Worm (Caenorhabditis elegans) whole organism, midembryonic: ENCODE data around the gene nlp-22.

Experiments
- T22C8.4 ChIP-seq: fragments of 200-800 bp; sonication (Bioruptor generic); IDR thresholded peaks from 2 replicates; pipeline ENCODE4 v1.3.6; 2022; ENCODE audit warnings: missing genetic modification characterization, missing compliant biosample characterization
- cog-1 ChIP-seq: sonication (generic microtip); optimal IDR thresholded peaks from 2 replicates; lab custom pipeline; 2016; ENCODE audit warnings: missing genetic modification characterization, missing compliant biosample characterization
- flt-1 ChIP-seq: fragments of 200-800 bp; sonication (Bioruptor generic); IDR thresholded peaks from 2 replicates; pipeline ENCODE4 v1.3.6; 2022; ENCODE audit warnings: missing genetic modification characterization, missing compliant biosample characterization
- klf-2 ChIP-seq: fragments of 200-800 bp; sonication (Bioruptor generic); conservative IDR thresholded peaks from 2 replicates; pipeline ENCODE4 v1.3.6; 2022; ENCODE audit warnings: missing genetic modification reagents, missing genetic modification characterization, missing compliant biosample characterization
- med-1 ChIP-seq: sonication (generic microtip); optimal IDR thresholded peaks from 2 replicates; lab custom pipeline; 2017; ENCODE audit warnings: missing genetic modification characterization, mild to moderate bottlenecking, missing compliant biosample characterization, antibody characterized with exemption, missing genetic modification reagents; ENCODE audit not compliant: insufficient read depth
- ref-1 ChIP-seq: fragments of 200-800 bp; sonication (Bioruptor generic); conservative IDR thresholded peaks from 2 replicates; pipeline ENCODE4 v1.3.6; 2022; ENCODE audit warnings: missing genetic modification reagents, missing genetic modification characterization, missing compliant biosample characterization
- tab-1 ChIP-seq: fragments of 200-800 bp; sonication (Bioruptor generic); IDR thresholded peaks from 2 replicates; pipeline ENCODE4 v1.3.6; 2022; ENCODE audit warnings: missing genetic modification characterization, missing compliant biosample characterization
- ztf-23 ChIP-seq: fragments of 200-800 bp; sonication (Bioruptor generic); IDR thresholded peaks from 2 replicates; pipeline ENCODE4 v1.3.6; 2022; ENCODE audit warnings: missing genetic modification reagents, missing genetic modification characterization, missing compliant biosample characterization
- ztf-29 ChIP-seq: fragments of 200-800 bp; sonication (Bioruptor generic); IDR thresholded peaks from 2 replicates; pipeline ENCODE4 v1.3.6; 2022; ENCODE audit warnings: missing genetic modification reagents, missing genetic modification characterization, missing compliant biosample characterization

nlp-22 gene

DNA sequence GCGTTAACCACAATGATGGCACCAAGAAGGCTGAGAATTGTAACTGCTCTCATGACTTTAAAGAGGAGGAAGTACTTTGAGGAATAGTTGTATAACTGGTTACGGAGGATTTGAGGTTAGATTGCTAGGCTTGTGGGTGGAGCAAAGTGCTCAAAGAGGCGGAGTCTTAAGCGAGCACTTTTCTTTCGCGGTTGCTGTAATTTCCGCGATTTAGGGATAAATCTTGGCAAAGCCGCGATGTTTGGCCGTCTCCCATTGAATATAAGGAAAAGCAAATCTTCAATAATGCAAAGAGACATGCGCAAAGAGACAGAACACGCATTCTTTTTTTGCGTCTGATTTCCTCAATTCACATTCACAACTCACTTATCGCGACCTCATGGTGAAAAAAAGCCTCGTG, 3.7 kb downstream of the nlp-22 start, which contains the start of gene nlp-45:
nlp-45 (minus strand) TSS at position 101 of the 400 bp plus-strand sequence.
- no peak for TF ChIP-seq ztf-29 (GFP tag; lab: Robert Waterston, UW)
- TF ChIP-seq T22C8.4 (GFP tag; lab: Robert Waterston, UW) = no peak
- no peak for TF ChIP-seq cog-1 (tag; lab: Kevin White, UChicago)
- no peak for TF ChIP-seq tab-1 (GFP tag; lab: Robert Waterston, UW)
- TF ChIP-seq med-1 (GFP tag; lab: Kevin White, UChicago) = no peak

DNA sequence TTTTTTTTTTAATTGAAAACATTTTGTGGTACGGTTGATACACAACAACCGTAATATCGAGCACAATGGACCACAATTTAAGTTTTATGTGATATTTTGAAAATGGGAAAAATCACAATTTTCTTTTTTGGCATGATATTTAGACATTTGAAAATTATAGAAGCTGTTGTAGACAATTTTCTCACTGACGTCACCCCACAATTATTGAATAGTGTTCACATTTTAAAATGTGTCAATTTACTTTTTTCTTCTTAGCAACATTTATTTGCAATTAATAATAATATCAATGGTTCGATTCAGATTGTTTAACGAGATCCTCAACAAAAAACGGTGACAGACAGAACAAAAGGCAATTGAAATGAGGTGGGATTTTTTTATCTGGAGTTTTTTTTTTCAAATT, 6.5 kb downstream of the nlp-22 start, which contains the start of gene T01B6.1:
T01B6.1 (plus strand) TSS at position 301 of the 400 bp plus-strand sequence.
- TF ChIP-seq klf-2 (GFP tag; lab: Robert Waterston, UW) (no peak), T22C8.4 (GFP tag; lab: Robert Waterston, UW) (no peak), med-1 (GFP tag; lab: Kevin White, UChicago) (no peak), ref-1 (GFP tag; lab: Robert Waterston, UW) (no peak), ztf-23 (GFP tag; lab: Robert Waterston, UW) (no peak), flt-1 (GFP tag; lab: Robert Waterston, UW) (no peak), cog-1 (tag; lab: Kevin White, UChicago) (no peak), tab-1 (GFP tag; lab: Robert Waterston, UW) (no peak), ztf-29 (GFP tag; lab: Robert Waterston, UW) (no peak)

DNA sequence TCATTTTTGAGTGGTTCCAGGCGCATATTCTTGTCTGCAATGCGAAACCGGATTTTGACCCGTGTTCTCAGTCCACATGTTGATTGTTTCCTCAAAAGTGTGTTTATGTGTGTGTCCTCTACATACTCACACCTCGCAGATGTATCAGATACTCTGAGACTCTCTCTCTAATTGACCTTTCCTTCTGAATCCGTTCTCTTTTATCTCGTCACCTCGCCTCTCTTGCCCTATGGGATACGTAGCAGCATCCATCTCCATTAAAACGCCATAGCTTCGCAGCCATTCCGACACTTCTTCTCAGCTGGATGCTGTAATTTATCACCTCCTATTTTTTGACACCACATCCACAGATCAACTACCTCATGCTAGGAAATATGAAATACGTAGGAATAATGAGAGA, 11.4 kb downstream of the nlp-22 start:
- TF ChIP-seq ztf-23 (GFP tag; lab: Robert Waterston, UW) = no peak
- TF ChIP-seq ref-1 (GFP tag; lab: Robert Waterston, UW) = no peak
- 0 out of 2 replicates have a peak, but pooled peaks have one; percentile 24 for TF ChIP-seq klf-2 (GFP tag; lab: Robert Waterston, UW)

DNA sequence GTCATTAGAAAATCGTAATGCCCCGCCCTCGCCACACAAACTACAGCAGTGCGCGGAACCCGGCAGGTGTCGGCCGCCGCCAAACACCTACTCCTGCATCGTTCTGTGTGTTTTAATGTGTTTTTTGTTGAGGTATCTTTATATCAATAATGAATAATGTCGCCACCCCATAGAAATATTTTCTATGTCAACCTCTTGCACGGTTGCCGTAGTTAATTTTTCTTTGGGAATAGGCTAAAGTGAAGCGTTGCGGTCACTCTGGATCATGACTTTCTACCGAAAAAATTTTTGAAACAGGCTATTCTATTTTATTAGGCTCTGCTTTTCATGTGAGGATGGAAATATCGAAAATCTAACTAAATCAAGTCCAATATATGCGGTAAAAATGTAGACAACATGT, 13.0 kb downstream of the nlp-22 start:
- TF ChIP-seq cog-1 (tag; lab: Kevin White, UChicago) = peak; percentile 7
- no peak for TF ChIP-seq ztf-23 (GFP tag; lab: Robert Waterston, UW)

DNA sequence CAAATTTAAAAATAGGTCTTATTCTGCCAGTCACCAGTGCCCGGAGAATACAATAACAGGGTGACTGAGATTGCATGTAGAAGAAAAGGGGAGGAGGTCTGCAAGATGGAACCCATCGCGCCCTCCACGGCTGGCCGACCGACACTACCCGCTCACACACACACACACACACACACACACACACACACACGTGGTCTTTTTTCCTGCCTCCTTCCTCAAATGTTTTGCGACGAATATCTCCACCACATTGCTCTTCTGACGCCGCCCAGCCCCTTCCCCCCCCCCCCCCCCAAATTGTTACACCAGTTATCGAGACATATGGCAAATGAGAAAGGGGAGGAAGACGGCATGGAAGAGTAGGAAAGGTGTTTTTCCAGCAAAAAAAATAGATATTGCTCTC, 20.1 kb downstream of the nlp-22 start:
- TF ChIP-seq flt-1 (GFP tag; lab: Robert Waterston, UW) = peak; percentile 68; the same call in 1 of the 2 replicates
- TF ChIP-seq ztf-23 (GFP tag; lab: Robert Waterston, UW) = no peak
- TF ChIP-seq med-1 (GFP tag; lab: Kevin White, UChicago) = no peak
- peak; percentile 62; the same call in 1 of the 2 replicates for TF ChIP-seq tab-1 (GFP tag; lab: Robert Waterston, UW)

DNA sequence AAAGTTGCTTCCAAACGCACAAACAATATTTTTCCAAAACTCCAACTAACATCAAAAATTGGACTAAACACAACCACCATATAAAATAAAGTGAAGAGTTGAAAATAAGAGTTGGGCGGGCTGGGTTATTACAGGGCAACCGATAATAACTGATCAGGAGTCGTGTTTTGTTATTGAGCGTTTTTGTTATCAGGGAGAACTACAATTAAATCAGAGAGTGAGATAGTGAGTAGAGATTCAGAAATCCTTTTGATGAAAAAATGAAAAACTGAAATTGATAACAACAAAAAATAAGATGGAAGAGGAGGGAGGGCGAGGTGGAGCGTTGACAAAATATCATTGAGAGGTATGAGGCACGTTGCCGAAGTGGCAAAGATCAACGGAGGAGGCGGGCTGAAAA, 21.4 kb downstream of the nlp-22 start:
- TF ChIP-seq T22C8.4 (GFP tag; lab: Robert Waterston, UW) (no peak), ref-1 (GFP tag; lab: Robert Waterston, UW) (no peak), flt-1 (GFP tag; lab: Robert Waterston, UW) (no peak), med-1 (GFP tag; lab: Kevin White, UChicago) (no peak), tab-1 (GFP tag; lab: Robert Waterston, UW) (no peak), ztf-29 (GFP tag; lab: Robert Waterston, UW) (no peak)

DNA sequence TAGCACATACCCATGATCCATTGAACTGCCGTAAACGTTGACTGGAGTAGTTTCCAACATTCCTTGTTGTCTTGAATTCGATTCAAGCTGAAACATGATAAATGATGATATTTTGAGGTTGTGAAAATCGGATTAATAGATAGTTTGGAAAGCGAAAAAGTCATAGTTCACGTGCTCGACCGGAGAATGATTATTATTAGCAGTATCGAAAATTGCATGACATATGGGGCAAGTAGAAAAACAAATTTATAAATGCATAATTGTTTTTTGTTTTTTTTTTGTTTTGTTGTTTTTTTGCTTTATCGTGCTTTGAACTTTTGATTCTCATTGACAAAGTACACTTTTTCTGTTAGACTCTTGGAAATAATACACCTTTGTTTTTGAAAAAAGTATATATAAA, 22.7 kb downstream of the nlp-22 start, which contains the start of gene aakg-4:
aakg-4 (minus strand) TSS at position 101 of the 400 bp plus-strand sequence.
- no peak for TF ChIP-seq cog-1 (tag; lab: Kevin White, UChicago)
- TF ChIP-seq ztf-29 (GFP tag; lab: Robert Waterston, UW) = no peak
- TF ChIP-seq T22C8.4 (GFP tag; lab: Robert Waterston, UW) = no peak
- no peak for TF ChIP-seq ref-1 (GFP tag; lab: Robert Waterston, UW)
- no peak for TF ChIP-seq ztf-23 (GFP tag; lab: Robert Waterston, UW)
- TF ChIP-seq tab-1 (GFP tag; lab: Robert Waterston, UW) = no peak
- no peak for TF ChIP-seq med-1 (GFP tag; lab: Kevin White, UChicago)
- no peak for TF ChIP-seq flt-1 (GFP tag; lab: Robert Waterston, UW)
- TF ChIP-seq klf-2 (GFP tag; lab: Robert Waterston, UW) = no peak

DNA sequence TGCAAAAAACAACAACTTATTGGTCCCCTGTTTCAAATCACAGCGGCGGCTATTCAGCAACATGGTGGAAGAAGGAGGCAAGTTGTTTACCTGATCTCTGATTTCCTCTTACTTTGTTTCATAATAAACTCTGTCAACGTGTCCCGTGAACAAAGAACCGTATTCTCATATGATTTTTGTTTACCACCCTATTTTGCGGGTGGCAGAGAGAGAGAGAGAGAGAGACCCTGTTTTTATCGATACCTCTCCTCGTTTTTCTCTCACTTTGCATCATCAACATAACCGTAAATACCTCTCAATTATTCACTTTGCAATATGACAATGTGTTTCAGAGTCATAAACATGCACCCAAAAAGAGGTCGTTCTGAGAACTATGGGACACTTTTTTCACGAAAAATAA, 24.4 kb downstream of the nlp-22 start:
- TF ChIP-seq ztf-29 (GFP tag; lab: Robert Waterston, UW) (no peak), med-1 (GFP tag; lab: Kevin White, UChicago) (no peak), ztf-23 (GFP tag; lab: Robert Waterston, UW) (no peak), ref-1 (GFP tag; lab: Robert Waterston, UW) (no peak), tab-1 (GFP tag; lab: Robert Waterston, UW) (no peak), cog-1 (tag; lab: Kevin White, UChicago) (no peak), T22C8.4 (GFP tag; lab: Robert Waterston, UW) (no peak), klf-2 (GFP tag; lab: Robert Waterston, UW) (no peak), flt-1 (GFP tag; lab: Robert Waterston, UW) (no peak)

DNA sequence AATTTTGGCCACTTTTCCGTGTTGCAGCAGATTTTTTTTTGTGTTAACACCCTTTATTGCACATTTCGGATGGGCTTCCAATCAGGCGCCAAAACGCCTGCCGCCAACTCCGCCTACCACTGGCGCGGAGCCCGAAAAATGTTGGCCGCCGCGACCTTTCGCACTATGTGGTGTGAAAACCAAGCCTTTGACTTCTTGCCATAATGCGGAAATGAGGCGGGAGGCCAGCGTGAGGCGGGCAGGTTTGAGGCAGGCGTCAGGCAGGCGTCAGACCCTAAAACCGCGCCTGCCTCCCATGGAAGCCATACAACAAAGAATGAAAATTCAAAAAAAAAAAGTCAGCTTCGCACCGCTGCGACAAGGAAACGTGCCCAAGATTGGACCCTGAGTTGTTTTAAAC, 25.0 kb downstream of the nlp-22 start:
- TF ChIP-seq flt-1 (GFP tag; lab: Robert Waterston, UW) = no peak
- TF ChIP-seq ztf-23 (GFP tag; lab: Robert Waterston, UW) = no peak
- no peak for TF ChIP-seq T22C8.4 (GFP tag; lab: Robert Waterston, UW)
- no peak for TF ChIP-seq med-1 (GFP tag; lab: Kevin White, UChicago)
- no peak for TF ChIP-seq tab-1 (GFP tag; lab: Robert Waterston, UW)
- no peak for TF ChIP-seq ztf-29 (GFP tag; lab: Robert Waterston, UW)
- no peak for TF ChIP-seq klf-2 (GFP tag; lab: Robert Waterston, UW)
- TF ChIP-seq cog-1 (tag; lab: Kevin White, UChicago) = no peak
- TF ChIP-seq ref-1 (GFP tag; lab: Robert Waterston, UW) = no peak

DNA sequence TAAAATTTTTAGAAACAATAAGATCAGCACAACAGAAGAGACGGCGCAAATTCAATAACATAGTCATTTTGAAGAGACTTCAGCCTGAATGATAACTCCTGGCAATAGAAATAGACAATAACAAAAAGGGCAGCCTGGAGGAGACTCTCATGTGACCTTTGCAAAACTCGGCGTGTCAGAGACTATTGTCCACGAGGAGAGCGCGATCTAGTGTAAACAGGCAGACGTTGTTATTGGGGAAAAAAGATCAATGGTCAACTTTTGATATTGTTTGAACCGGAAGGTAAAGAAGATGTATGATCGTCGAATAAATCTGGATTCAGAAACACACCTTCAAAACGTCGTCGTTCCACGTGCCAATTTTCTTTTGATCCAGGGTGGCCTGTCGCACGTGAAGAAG, 25.7 kb downstream of the nlp-22 start:
- TF ChIP-seq ztf-23 (GFP tag; lab: Robert Waterston, UW) (no peak), klf-2 (GFP tag; lab: Robert Waterston, UW) (no peak), ref-1 (GFP tag; lab: Robert Waterston, UW) (no peak), ztf-29 (GFP tag; lab: Robert Waterston, UW) (no peak), T22C8.4 (GFP tag; lab: Robert Waterston, UW) (no peak), flt-1 (GFP tag; lab: Robert Waterston, UW) (no peak), cog-1 (tag; lab: Kevin White, UChicago) (no peak), med-1 (GFP tag; lab: Kevin White, UChicago) (no peak), tab-1 (GFP tag; lab: Robert Waterston, UW) (no peak)
